Worm (Caenorhabditis elegans) whole organism, mixed stage, embryonic: ENCODE measurements around the gene srh-240.

Experiments
- M03D4.4 ChIP-seq: sonication (generic microtip); optimal IDR thresholded peaks from 2 replicates; lab custom pipeline; 2017; ENCODE audit warnings: mild to moderate bottlenecking, missing genetic modification characterization, missing compliant biosample characterization
- bed-3 ChIP-seq: fragments of 200-800 bp; sonication (Bioruptor generic); optimal IDR thresholded peaks from 3 replicates; lab custom pipeline; 2018; ENCODE audit warnings: mild to moderate bottlenecking, missing genetic modification characterization, moderate library complexity, missing compliant biosample characterization
- blmp-1 ChIP-seq: fragments of 150-350 bp; optimal IDR thresholded peaks from 2 replicates; lab custom pipeline; 2014; ENCODE audit warnings: missing biosample characterization, missing genetic modification characterization
- ceh-39 ChIP-seq: fragments of 150-350 bp; optimal IDR thresholded peaks from 2 replicates; lab custom pipeline; 2014; ENCODE audit warnings: missing biosample characterization, missing genetic modification characterization
- ceh-43 ChIP-seq: fragments of 200-800 bp; sonication (Bioruptor generic); optimal IDR thresholded peaks from 2 replicates; lab custom pipeline; 2018; ENCODE audit warnings: mild to moderate bottlenecking, missing genetic modification characterization, moderate library complexity, missing compliant biosample characterization
- ceh-83 ChIP-seq: fragments of 200-800 bp; sonication (Bioruptor generic); optimal IDR thresholded peaks from 2 replicates; lab custom pipeline; 2018; ENCODE audit warnings: mild to moderate bottlenecking, missing genetic modification characterization, missing compliant biosample characterization
- cnd-1 ChIP-seq: fragments of 200-800 bp; sonication (Bioruptor generic); optimal IDR thresholded peaks from 2 replicates; lab custom pipeline; 2018; ENCODE audit warnings: mild to moderate bottlenecking, missing genetic modification characterization, missing compliant biosample characterization
- drap-1 ChIP-seq: fragments of 200-800 bp; sonication (Bioruptor generic); optimal IDR thresholded peaks from 3 replicates; lab custom pipeline; 2018; ENCODE audit warnings: mild to moderate bottlenecking, missing genetic modification characterization, missing compliant biosample characterization
- elt-1 ChIP-seq: sonication (generic microtip); optimal IDR thresholded peaks from 2 replicates; lab custom pipeline; 2017; ENCODE audit warnings: missing genetic modification characterization, mild to moderate bottlenecking, missing compliant biosample characterization, antibody characterized with exemption, moderate library complexity, borderline replicate concordance; ENCODE audit not compliant: insufficient read depth
- elt-3 ChIP-seq: fragments of 150-350 bp; optimal IDR thresholded peaks from 2 replicates; lab custom pipeline; 2014; ENCODE audit warnings: missing biosample characterization, missing genetic modification characterization
- flh-1 ChIP-seq: fragments of 200-800 bp; sonication (Bioruptor generic); optimal IDR thresholded peaks from 2 replicates; lab custom pipeline; 2018; ENCODE audit warnings: mild to moderate bottlenecking, missing genetic modification characterization, moderate library complexity, missing compliant biosample characterization
- ham-2 ChIP-seq: fragments of 200-800 bp; sonication (Bioruptor generic); optimal IDR thresholded peaks from 2 replicates; lab custom pipeline; 2018; ENCODE audit warnings: mild to moderate bottlenecking, missing genetic modification characterization, missing compliant biosample characterization
- hlh-1 ChIP-seq: fragments of 150-350 bp; optimal IDR thresholded peaks from 2 replicates; lab custom pipeline; 2014; ENCODE audit warnings: missing biosample characterization, missing genetic modification reagents, missing genetic modification characterization
- lin-13 ChIP-seq: fragments of 150-350 bp; optimal IDR thresholded peaks from 2 replicates; lab custom pipeline; 2014; ENCODE audit warnings: missing biosample characterization, missing genetic modification characterization
- lin-32 ChIP-seq: fragments of 200-800 bp; sonication (Bioruptor generic); optimal IDR thresholded peaks from 2 replicates; lab custom pipeline; 2018; ENCODE audit warnings: mild to moderate bottlenecking, missing genetic modification characterization, missing compliant biosample characterization
- lsy-2 ChIP-seq: fragments of 150-350 bp; optimal IDR thresholded peaks from 2 replicates; lab custom pipeline; 2014; ENCODE audit warnings: missing biosample characterization, missing genetic modification characterization
- mab-5 ChIP-seq: fragments of 150-350 bp; optimal IDR thresholded peaks from 2 replicates; lab custom pipeline; 2014; ENCODE audit warnings: missing biosample characterization, missing genetic modification characterization
- mep-1 ChIP-seq: fragments of 150-350 bp; optimal IDR thresholded peaks from 2 replicates; lab custom pipeline; 2017; ENCODE audit warnings: missing biosample characterization, missing genetic modification reagents, missing genetic modification characterization, inconsistent platforms
- mls-2 ChIP-seq: sonication (generic microtip); optimal IDR thresholded peaks from 2 replicates; lab custom pipeline; 2016; ENCODE audit warnings: mild to moderate bottlenecking, missing genetic modification characterization, moderate library complexity, missing compliant biosample characterization
- nhr-12 ChIP-seq: fragments of 150-350 bp; optimal IDR thresholded peaks from 2 replicates; lab custom pipeline; 2014; ENCODE audit warnings: missing biosample characterization, missing genetic modification characterization
- nhr-2 ChIP-seq: fragments of 150-350 bp; optimal IDR thresholded peaks from 2 replicates; lab custom pipeline; 2014; ENCODE audit warnings: missing biosample characterization, missing genetic modification characterization
- nhr-237 ChIP-seq: fragments of 150-350 bp; optimal IDR thresholded peaks from 2 replicates; lab custom pipeline; 2014; ENCODE audit warnings: missing biosample characterization, missing genetic modification characterization
- nhr-28 ChIP-seq: fragments of 150-350 bp; optimal IDR thresholded peaks from 2 replicates; lab custom pipeline; 2014; ENCODE audit warnings: missing biosample characterization, missing genetic modification characterization
- nhr-76 ChIP-seq: sonication (generic microtip); optimal IDR thresholded peaks from 2 replicates; lab custom pipeline; 2017; ENCODE audit warnings: missing biosample characterization, missing genetic modification characterization
- pha-4 ChIP-seq: fragments of 150-350 bp; optimal IDR thresholded peaks from 2 replicates; lab custom pipeline; 2018; ENCODE audit warnings: missing biosample characterization, missing genetic modification reagents, missing genetic modification characterization
- sem-2 ChIP-seq: fragments of 200-800 bp; sonication (Bioruptor generic); optimal IDR thresholded peaks from 2 replicates; lab custom pipeline; 2018; ENCODE audit warnings: mild to moderate bottlenecking, missing genetic modification characterization, missing compliant biosample characterization
- snpc-4 ChIP-seq: fragments of 150-350 bp; optimal IDR thresholded peaks from 2 replicates; lab custom pipeline; 2014; ENCODE audit warnings: missing biosample characterization, missing genetic modification characterization
- sptf-1 ChIP-seq: sonication (generic microtip); optimal IDR thresholded peaks from 2 replicates; lab custom pipeline; 2017; ENCODE audit warnings: mild to moderate bottlenecking, missing genetic modification characterization, moderate library complexity, missing compliant biosample characterization
- tbx-8 ChIP-seq: fragments of 200-800 bp; sonication (Bioruptor generic); optimal IDR thresholded peaks from 2 replicates; lab custom pipeline; 2018; ENCODE audit warnings: mild to moderate bottlenecking, missing genetic modification characterization, moderate library complexity, missing compliant biosample characterization
- unc-120 ChIP-seq: sonication (generic microtip); optimal IDR thresholded peaks from 2 replicates; lab custom pipeline; 2017; ENCODE audit warnings: missing genetic modification characterization, missing compliant biosample characterization; ENCODE audit not compliant: poor library complexity, severe bottlenecking
- unc-39 ChIP-seq: fragments of 150-350 bp; optimal IDR thresholded peaks from 2 replicates; lab custom pipeline; 2014; ENCODE audit warnings: missing biosample characterization, missing genetic modification characterization
- unc-62 ChIP-seq: fragments of 150-350 bp; optimal IDR thresholded peaks from 2 replicates; lab custom pipeline; 2014; ENCODE audit warnings: missing biosample characterization, missing genetic modification reagents, missing genetic modification characterization

Gene srh-240

ce11 chrV:2896198-2896660, 31.2 kb downstream of the srh-240 start, which contains the start of gene pals-32:
Gene pals-32 (plus strand): TSS chrV:2896610.
- no peak for TF ChIP-seq nhr-237 (tag; lab: Kevin White, UChicago)
- TF ChIP-seq lin-32 (GFP tag; lab: Kevin White, UChicago): no peak
- TF ChIP-seq unc-62 (GFP tag; lab: Kevin White, UChicago): no peak
- no peak for TF ChIP-seq sptf-1 (tag; lab: Kevin White, UChicago)
- TF ChIP-seq ham-2 (GFP tag; lab: Kevin White, UChicago): no peak
- no peak for TF ChIP-seq ceh-43 (GFP tag; lab: Kevin White, UChicago)
- TF ChIP-seq ceh-39 (tag; lab: Kevin White, UChicago): no peak
- no peak for TF ChIP-seq bed-3 (GFP tag; lab: Kevin White, UChicago)
- TF ChIP-seq mep-1 (tag; lab: Kevin White, UChicago): no peak
- no peak for TF ChIP-seq flh-1 (GFP tag; lab: Kevin White, UChicago)
- no peak for TF ChIP-seq tbx-8
- no peak for TF ChIP-seq blmp-1 (tag; lab: Kevin White, UChicago)
- TF ChIP-seq unc-39 (tag; lab: Kevin White, UChicago): no peak
- TF ChIP-seq lsy-2 (tag; lab: Kevin White, UChicago): no peak
- no peak for TF ChIP-seq sem-2
- TF ChIP-seq nhr-28 (tag; lab: Kevin White, UChicago): no peak
- TF ChIP-seq lin-13: no peak
- no peak for TF ChIP-seq ceh-83 (GFP tag; lab: Kevin White, UChicago)

- no peak for TF ChIP-seq cnd-1
- no peak for TF ChIP-seq lsy-2 (tag; lab: Kevin White, UChicago)
- no peak for TF ChIP-seq mab-5 (tag; lab: Kevin White, UChicago)
- TF ChIP-seq unc-39 (tag; lab: Kevin White, UChicago): no peak
- no peak for TF ChIP-seq ham-2 (GFP tag; lab: Kevin White, UChicago)
- no peak for TF ChIP-seq elt-1
- TF ChIP-seq tbx-8: no peak
- no peak for TF ChIP-seq lin-32 (GFP tag; lab: Kevin White, UChicago)
- TF ChIP-seq nhr-2 (tag; lab: Kevin White, UChicago): no peak
- TF ChIP-seq drap-1 (GFP tag; lab: Kevin White, UChicago): no peak
- no peak for TF ChIP-seq lin-13
- TF ChIP-seq mls-2: no peak
- TF ChIP-seq, all 35 proteins: peak for 0
Measured at ce11 chrV:2899867-2900266, 34.9 kb downstream of the srh-240 start, which contains the start of gene str-46. Gene str-46 (minus strand): TSS chrV:2899967.

- no peak for TF ChIP-seq pha-4 (tag; lab: Kevin White, UChicago)
- TF ChIP-seq ceh-43 (GFP tag; lab: Kevin White, UChicago): no peak
- TF ChIP-seq ham-2 (GFP tag; lab: Kevin White, UChicago): no peak
- TF ChIP-seq mab-5 (tag; lab: Kevin White, UChicago): no peak
- no peak for TF ChIP-seq hlh-1 (tag; lab: Kevin White, UChicago)
- TF ChIP-seq nhr-28 (tag; lab: Kevin White, UChicago): no peak
- TF ChIP-seq nhr-237 (tag; lab: Kevin White, UChicago): no peak
- TF ChIP-seq blmp-1 (tag; lab: Kevin White, UChicago): no peak
- no peak for TF ChIP-seq bed-3 (GFP tag; lab: Kevin White, UChicago)
- no peak for TF ChIP-seq flh-1 (GFP tag; lab: Kevin White, UChicago)
Measured at ce11 chrV:2903227-2903626, 38.2 kb downstream of the srh-240 start, which contains the start of gene C31B8.7. Gene C31B8.7 (minus strand): TSS chrV:2903327.

ce11 chrV:2909525-2909924, 44.5 kb downstream of the srh-240 start, which contains the start of gene zmp-3:
Gene zmp-3 (minus strand): TSS chrV:2909625.
- TF ChIP-seq lin-13 (no peak), bed-3 (GFP tag; lab: Kevin White, UChicago) (no peak), unc-62 (GFP tag; lab: Kevin White, UChicago) (no peak), mep-1 (tag; lab: Kevin White, UChicago) (no peak), M03D4.4 (tag; lab: Kevin White, UChicago) (no peak)

ce11 chrV:2912901-2913300, 47.9 kb downstream of the srh-240 start, which contains the start of gene C31B8.9:
Gene C31B8.9 (minus strand): TSS chrV:2913001.
- TF ChIP-seq nhr-2 (tag; lab: Kevin White, UChicago) (no peak), unc-62 (GFP tag; lab: Kevin White, UChicago) (no peak)

- TF ChIP-seq nhr-12 (tag; lab: Kevin White, UChicago) (no peak), drap-1 (GFP tag; lab: Kevin White, UChicago) (no peak), snpc-4 (tag; lab: Kevin White, UChicago) (no peak), ceh-43 (GFP tag; lab: Kevin White, UChicago) (no peak), mab-5 (tag; lab: Kevin White, UChicago) (no peak), elt-1 (no peak), elt-3 (tag; lab: Kevin White, UChicago) (no peak), nhr-237 (tag; lab: Kevin White, UChicago) (no peak), hlh-1 (tag; lab: Kevin White, UChicago) (no peak), unc-120 (tag; lab: Kevin White, UChicago) (no peak), pha-4 (tag; lab: Kevin White, UChicago) (no peak), sem-2 (no peak), nhr-76 (no peak)
Measured at ce11 chrV:2913948-2914347, 48.9 kb downstream of the srh-240 start, which contains the start of gene srh-146. Gene srh-146 (plus strand): TSS chrV:2914248.
